Worm (Caenorhabditis elegans): ENCODE data around the gene C05B5.1.

- TF ChIP-seq lin-35 (GFP tag; optimal IDR thresholded peaks at IDR 0.05) = no peak
- TF ChIP-seq K12H6.12 (tag; optimal IDR thresholded peaks at IDR 0.05) = no peak
- TF ChIP-seq rpc-1 (optimal IDR thresholded peaks at IDR 0.05) = no peak
- no peak for TF ChIP-seq rpc-1 (tag; optimal IDR thresholded peaks at IDR 0.05)
- no peak for TF ChIP-seq nhr-27 (tag; optimal IDR thresholded peaks at IDR 0.05)
- TF ChIP-seq ama-1 (optimal IDR thresholded peaks at IDR 0.05) = no peak
- TF ChIP-seq ama-1 (GFP tag; optimal IDR thresholded peaks at IDR 0.05) = no peak
- TF ChIP-seq lin-26 (GFP tag; IDR thresholded peaks at IDR 0.05) = no peak
- no peak for TF ChIP-seq snpc-3.4 (tag; optimal IDR thresholded peaks at IDR 0.05)
Observed at ce11 chrIII:10012136-10012535, 23.9 kb upstream of the C05B5.1 start, which contains the start of gene C05B5.16.

All from whole organism, young adult.